Fruit fly (Drosophila melanogaster) whole organism, wandering third instar larva: ENCODE data around the gene CG32718.

ENCODE experiments used
- CrebA ChIP-seq: fragments of 200-800 bp; sonication (Bioruptor generic); optimal IDR thresholded peaks from 2 replicates; lab custom pipeline; 2016; ENCODE audit warnings: missing biosample characterization, mild to moderate bottlenecking, missing genetic modification characterization, borderline replicate concordance
- GATAd ChIP-seq: sonication (Bioruptor generic); optimal IDR thresholded peaks from 2 replicates; lab custom pipeline; 2016; ENCODE audit warnings: missing biosample characterization, missing genetic modification characterization
- HLH106 ChIP-seq: fragments of 200-800 bp; optimal IDR thresholded peaks from 3 replicates; lab custom pipeline; 2019; ENCODE audit warnings: missing biosample characterization, mild to moderate bottlenecking, missing genetic modification characterization, moderate library complexity
- OdsH ChIP-seq: fragments of 200-800 bp; sonication (Bioruptor generic); optimal IDR thresholded peaks from 2 replicates; lab custom pipeline; 2016; ENCODE audit warnings: missing biosample characterization, mild to moderate bottlenecking, missing genetic modification characterization
- br ChIP-seq: fragments of 200-800 bp; sonication (Bioruptor generic); optimal IDR thresholded peaks from 2 replicates; lab custom pipeline; 2016; ENCODE audit warnings: missing biosample characterization, missing genetic modification characterization
- dl ChIP-seq, 2 experiments: fragments of 175-275, 200-275 bp in 1 of 2; fragments of 200-275 bp in 1 of 2; sonication (Bioruptor generic); optimal IDR thresholded peaks; lab custom pipeline; 2018; ENCODE audit warnings: mild to moderate bottlenecking in 2 of 2, missing biosample characterization in 2 of 2, missing genetic modification characterization in 2 of 2, moderate library complexity in 2 of 2; ENCODE audit not compliant: partially characterized antibody in 2 of 2, insufficient read depth in 1 of 2
- h ChIP-seq: fragments of 200-800 bp; sonication (Bioruptor generic); optimal IDR thresholded peaks from 3 replicates; lab custom pipeline; 2016; ENCODE audit warnings: missing biosample characterization, mild to moderate bottlenecking, missing genetic modification characterization
- tai ChIP-seq: sonication (Bioruptor generic); optimal IDR thresholded peaks from 2 replicates; lab custom pipeline; 2016; ENCODE audit warnings: missing biosample characterization, missing genetic modification characterization
- usp ChIP-seq: fragments of >200 bp; optimal IDR thresholded peaks from 2 replicates; lab custom pipeline; 2017; ENCODE audit warnings: missing biosample characterization, missing genetic modification characterization

DNA sequence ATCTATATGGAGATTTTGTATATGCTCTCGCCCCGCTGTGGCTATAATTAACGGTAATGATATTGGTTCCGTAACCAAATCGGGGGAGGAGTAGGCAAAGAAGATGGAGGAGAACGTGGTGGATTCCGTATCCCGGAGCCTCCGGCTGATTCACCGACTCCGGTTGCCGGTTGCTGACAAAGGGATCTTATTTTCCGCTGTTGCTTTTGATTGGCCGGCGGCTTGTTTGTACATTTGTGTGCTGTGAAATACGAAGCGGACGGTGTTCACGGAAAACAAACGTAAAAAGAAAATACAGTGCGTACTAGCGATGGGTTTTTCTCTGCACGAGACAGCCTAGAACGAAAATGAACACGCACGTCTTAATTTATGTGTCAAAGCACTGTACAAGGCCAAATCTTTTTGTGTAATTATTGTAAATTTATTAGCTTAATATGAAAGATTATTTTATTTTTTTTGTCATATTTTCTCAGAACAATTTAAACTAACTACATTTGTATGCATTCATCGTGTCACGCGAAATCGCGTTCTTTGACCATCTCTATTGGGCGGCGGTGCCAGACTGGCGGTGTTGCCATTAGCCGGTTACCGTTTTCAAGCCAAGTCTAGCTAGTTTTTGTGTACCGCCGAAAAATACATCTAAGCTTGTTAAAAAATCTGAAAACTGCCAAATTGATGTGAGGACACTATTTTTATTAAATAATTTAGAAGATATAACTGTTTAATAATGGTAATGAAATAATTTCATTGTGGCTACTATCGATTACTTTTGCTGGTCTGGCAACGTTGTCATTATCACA, 43.7 kb upstream of the CG32718 start, which contains the start of the genes Pdp and Rab39:
- TF ChIP-seq OdsH (GFP tag; lab: Kevin White, UChicago), result peak; percentile 65
- peak; percentile 85 for TF ChIP-seq HLH106 (tag; lab: Kevin White, UChicago)
- TF ChIP-seq tai (GFP tag; lab: Kevin White, UChicago), result no peak
- TF ChIP-seq br (GFP tag; lab: Kevin White, UChicago), result peak; percentile 69
- no peak for TF ChIP-seq usp (GFP tag; lab: Kevin White, UChicago)
- no peak for TF ChIP-seq dl (GFP tag; optimal IDR thresholded peaks at IDR 0.05; lab: Kevin White, UChicago; ENCODE audit: insufficient read depth in 1 of 2, partially characterized antibody in 2 of 2)
- TF ChIP-seq CrebA, result no peak
- TF ChIP-seq h (GFP tag; lab: Kevin White, UChicago), result peak; percentile 76
- peak; percentile 10 for TF ChIP-seq GATAd
